Fruit fly (Drosophila melanogaster): ENCODE data around the gene CG6834.

The CG6834 gene

dm6 chr3R:11655873-11656374, 32.0 kb downstream of the CG6834 start, which contains the start of gene CG42327:
CG42327 (plus strand) TSS chr3R:11656149.
- no peak for TF ChIP-seq CTCF (optimal IDR thresholded peaks at IDR 0.05)
- no peak for TF ChIP-seq CG8478 (optimal IDR thresholded peaks at IDR 0.05)

- TF ChIP-seq CTCF (optimal IDR thresholded peaks at IDR 0.05) (no peak), CG8478 (optimal IDR thresholded peaks at IDR 0.05) (no peak)
Observed at dm6 chr3R:11650105-11651039, 37.6 kb downstream of the CG6834 start, which contains the start of the genes Csk and Elp1. Csk (minus strand) TSS chr3R:11650706. Elp1 (plus strand) TSS chr3R:11650971.

dm6 chr3R:11649449-11649848, 38.5 kb downstream of the CG6834 start:
- no peak for TF ChIP-seq CTCF (optimal IDR thresholded peaks at IDR 0.05)
- TF ChIP-seq CG8478 (optimal IDR thresholded peaks at IDR 0.05): no peak

dm6 chr3R:11648356-11649355, 39.3 kb downstream of the CG6834 start:
- TF ChIP-seq CTCF (optimal IDR thresholded peaks at IDR 0.05): no peak
- TF ChIP-seq CG8478 (optimal IDR thresholded peaks at IDR 0.05): no peak

- TF ChIP-seq CG8478 (optimal IDR thresholded peaks at IDR 0.05) (no peak), CTCF (optimal IDR thresholded peaks at IDR 0.05) (no peak)
Observed at dm6 chr3R:11646826-11647225, 41.1 kb downstream of the CG6834 start.

dm6 chr3R:11639946-11640588, 47.9 kb downstream of the CG6834 start:
- TF ChIP-seq CG8478 (optimal IDR thresholded peaks at IDR 0.05) (no peak), CTCF (optimal IDR thresholded peaks at IDR 0.05) (no peak)

dm6 chr3R:11637586-11637985, 50.3 kb downstream of the CG6834 start:
- no peak for TF ChIP-seq CG8478 (optimal IDR thresholded peaks at IDR 0.05)
- TF ChIP-seq CTCF (optimal IDR thresholded peaks at IDR 0.05): no peak

Measured in S2 (cell line).